Worm (Caenorhabditis elegans) whole organism, mixed stage, embryonic: ENCODE data around the gene F25F2.1.
A peak's percentile ranks its signal among the peaks of the same experiment; 100 is the strongest.

Source experiments
- M03D4.4 ChIP-seq: sonication (generic microtip); optimal IDR thresholded peaks from 2 replicates; lab custom pipeline; 2017; ENCODE audit warnings: mild to moderate bottlenecking, missing genetic modification characterization, missing compliant biosample characterization
- bed-3 ChIP-seq: fragments of 200-800 bp; sonication (Bioruptor generic); optimal IDR thresholded peaks from 3 replicates; lab custom pipeline; 2018; ENCODE audit warnings: mild to moderate bottlenecking, missing genetic modification characterization, moderate library complexity, missing compliant biosample characterization
- blmp-1 ChIP-seq: fragments of 150-350 bp; optimal IDR thresholded peaks from 2 replicates; lab custom pipeline; 2014; ENCODE audit warnings: missing biosample characterization, missing genetic modification characterization
- ceh-39 ChIP-seq: fragments of 150-350 bp; optimal IDR thresholded peaks from 2 replicates; lab custom pipeline; 2014; ENCODE audit warnings: missing biosample characterization, missing genetic modification characterization
- ceh-43 ChIP-seq: fragments of 200-800 bp; sonication (Bioruptor generic); optimal IDR thresholded peaks from 2 replicates; lab custom pipeline; 2018; ENCODE audit warnings: mild to moderate bottlenecking, missing genetic modification characterization, moderate library complexity, missing compliant biosample characterization
- ceh-83 ChIP-seq: fragments of 200-800 bp; sonication (Bioruptor generic); optimal IDR thresholded peaks from 2 replicates; lab custom pipeline; 2018; ENCODE audit warnings: mild to moderate bottlenecking, missing genetic modification characterization, missing compliant biosample characterization
- cnd-1 ChIP-seq: fragments of 200-800 bp; sonication (Bioruptor generic); optimal IDR thresholded peaks from 2 replicates; lab custom pipeline; 2018; ENCODE audit warnings: mild to moderate bottlenecking, missing genetic modification characterization, missing compliant biosample characterization
- drap-1 ChIP-seq: fragments of 200-800 bp; sonication (Bioruptor generic); optimal IDR thresholded peaks from 3 replicates; lab custom pipeline; 2018; ENCODE audit warnings: mild to moderate bottlenecking, missing genetic modification characterization, missing compliant biosample characterization
- ham-2 ChIP-seq: fragments of 200-800 bp; sonication (Bioruptor generic); optimal IDR thresholded peaks from 2 replicates; lab custom pipeline; 2018; ENCODE audit warnings: mild to moderate bottlenecking, missing genetic modification characterization, missing compliant biosample characterization
- hlh-1 ChIP-seq: fragments of 150-350 bp; optimal IDR thresholded peaks from 2 replicates; lab custom pipeline; 2014; ENCODE audit warnings: missing biosample characterization, missing genetic modification reagents, missing genetic modification characterization
- lin-13 ChIP-seq: fragments of 150-350 bp; optimal IDR thresholded peaks from 2 replicates; lab custom pipeline; 2014; ENCODE audit warnings: missing biosample characterization, missing genetic modification characterization
- lsy-2 ChIP-seq: fragments of 150-350 bp; optimal IDR thresholded peaks from 2 replicates; lab custom pipeline; 2014; ENCODE audit warnings: missing biosample characterization, missing genetic modification characterization
- mab-5 ChIP-seq: fragments of 150-350 bp; optimal IDR thresholded peaks from 2 replicates; lab custom pipeline; 2014; ENCODE audit warnings: missing biosample characterization, missing genetic modification characterization
- mep-1 ChIP-seq: fragments of 150-350 bp; optimal IDR thresholded peaks from 2 replicates; lab custom pipeline; 2017; ENCODE audit warnings: missing biosample characterization, missing genetic modification reagents, missing genetic modification characterization, inconsistent platforms
- mls-2 ChIP-seq: sonication (generic microtip); optimal IDR thresholded peaks from 2 replicates; lab custom pipeline; 2016; ENCODE audit warnings: mild to moderate bottlenecking, missing genetic modification characterization, moderate library complexity, missing compliant biosample characterization
- nhr-12 ChIP-seq: fragments of 150-350 bp; optimal IDR thresholded peaks from 2 replicates; lab custom pipeline; 2014; ENCODE audit warnings: missing biosample characterization, missing genetic modification characterization
- nhr-237 ChIP-seq: fragments of 150-350 bp; optimal IDR thresholded peaks from 2 replicates; lab custom pipeline; 2014; ENCODE audit warnings: missing biosample characterization, missing genetic modification characterization
- nhr-76 ChIP-seq: sonication (generic microtip); optimal IDR thresholded peaks from 2 replicates; lab custom pipeline; 2017; ENCODE audit warnings: missing biosample characterization, missing genetic modification characterization
- pha-4 ChIP-seq: fragments of 150-350 bp; optimal IDR thresholded peaks from 2 replicates; lab custom pipeline; 2018; ENCODE audit warnings: missing biosample characterization, missing genetic modification reagents, missing genetic modification characterization
- sem-2 ChIP-seq: fragments of 200-800 bp; sonication (Bioruptor generic); optimal IDR thresholded peaks from 2 replicates; lab custom pipeline; 2018; ENCODE audit warnings: mild to moderate bottlenecking, missing genetic modification characterization, missing compliant biosample characterization
- sptf-1 ChIP-seq: sonication (generic microtip); optimal IDR thresholded peaks from 2 replicates; lab custom pipeline; 2017; ENCODE audit warnings: mild to moderate bottlenecking, missing genetic modification characterization, moderate library complexity, missing compliant biosample characterization
- unc-120 ChIP-seq: sonication (generic microtip); optimal IDR thresholded peaks from 2 replicates; lab custom pipeline; 2017; ENCODE audit warnings: missing genetic modification characterization, missing compliant biosample characterization; ENCODE audit not compliant: poor library complexity, severe bottlenecking
- unc-39 ChIP-seq: fragments of 150-350 bp; optimal IDR thresholded peaks from 2 replicates; lab custom pipeline; 2014; ENCODE audit warnings: missing biosample characterization, missing genetic modification characterization
- zip-8 ChIP-seq: fragments of 150-350 bp; optimal IDR thresholded peaks from 2 replicates; lab custom pipeline; 2014; ENCODE audit warnings: missing biosample characterization, missing genetic modification characterization

F25F2.1 gene

DNA sequence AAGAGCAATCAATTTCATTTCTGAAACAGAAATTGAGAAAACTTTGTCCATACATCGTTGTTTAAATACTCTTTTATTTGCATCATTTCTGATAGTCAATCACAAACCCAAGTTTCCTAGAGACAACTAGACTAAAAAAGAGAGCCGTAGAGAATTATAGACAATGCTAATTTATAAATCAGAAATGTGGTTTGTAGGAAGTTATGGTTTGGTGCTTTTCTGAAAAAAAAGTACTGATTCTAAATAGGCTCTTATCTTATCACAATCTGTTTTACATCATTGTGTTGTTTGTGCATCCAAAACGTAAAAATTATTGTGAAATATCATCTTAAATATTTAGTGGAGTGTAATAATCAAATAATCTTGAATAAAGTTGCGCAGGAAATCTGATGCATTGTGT is 31.9 kb downstream of the F25F2.1 start, which contains the start of gene ugt-62:
ugt-62 (minus strand) TSS at position 20 of the 400 bp plus-strand sequence.
- TF ChIP-seq pha-4 (tag; lab: Kevin White, UChicago), result no peak

DNA sequence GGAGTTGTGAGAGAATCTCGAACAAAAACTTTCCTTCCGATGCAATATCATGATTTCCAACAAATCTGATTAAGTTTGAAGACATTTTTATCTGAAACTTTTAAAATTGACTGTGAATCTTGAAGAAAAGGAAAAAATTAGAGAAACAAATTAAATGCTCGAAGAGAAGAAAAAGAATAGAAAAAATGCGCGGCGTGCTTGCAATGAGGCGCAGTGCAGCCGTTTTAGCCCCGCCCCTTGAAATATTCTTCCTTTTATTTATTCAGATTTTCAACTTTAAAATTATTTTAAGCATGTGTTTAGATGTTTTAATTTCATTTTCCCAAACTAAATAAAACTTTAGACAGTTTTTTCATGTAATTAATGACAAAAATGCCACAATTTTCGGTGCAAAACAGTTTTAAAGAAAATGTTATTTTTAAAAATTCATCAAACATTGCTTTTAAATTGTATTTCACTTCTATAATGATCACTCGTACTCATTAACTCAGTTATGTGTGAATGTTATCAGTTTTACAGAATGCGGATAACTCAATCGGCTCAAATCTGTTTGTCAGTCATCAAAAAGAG is 33.8 kb downstream of the F25F2.1 start, which contains the start of the genes mrps-34 and cisd-3.1:
mrps-34 (minus strand) TSS at position 91 of the 570 bp plus-strand sequence.
cisd-3.1 (plus strand) TSS at position 520 of the 570 bp plus-strand sequence.
- TF ChIP-seq M03D4.4 (tag; lab: Kevin White, UChicago), result peak; percentile 57
- peak; percentile 32 for TF ChIP-seq mls-2 (tag; lab: Kevin White, UChicago)
- TF ChIP-seq sptf-1, result peak; percentile 58
- peak; percentile 12 for TF ChIP-seq cnd-1 (tag; lab: Kevin White, UChicago)
- TF ChIP-seq unc-120 (tag; lab: Kevin White, UChicago), result peak; percentile 6
- TF ChIP-seq hlh-1, result peak; percentile 18
- TF ChIP-seq ceh-83, result no peak
- TF ChIP-seq blmp-1 (tag; lab: Kevin White, UChicago), result peak; percentile 23
- TF ChIP-seq mab-5 (tag; lab: Kevin White, UChicago), result peak; percentile 16
- peak; percentile 58 for TF ChIP-seq ceh-43 (GFP tag; lab: Kevin White, UChicago)
- TF ChIP-seq sem-2 (GFP tag; lab: Kevin White, UChicago), result no peak
- TF ChIP-seq mep-1 (tag; lab: Kevin White, UChicago), result peak; percentile 26
- TF ChIP-seq lin-13 (tag; lab: Kevin White, UChicago), result no peak
- peak; percentile 47 for TF ChIP-seq lsy-2 (tag; lab: Kevin White, UChicago)

DNA sequence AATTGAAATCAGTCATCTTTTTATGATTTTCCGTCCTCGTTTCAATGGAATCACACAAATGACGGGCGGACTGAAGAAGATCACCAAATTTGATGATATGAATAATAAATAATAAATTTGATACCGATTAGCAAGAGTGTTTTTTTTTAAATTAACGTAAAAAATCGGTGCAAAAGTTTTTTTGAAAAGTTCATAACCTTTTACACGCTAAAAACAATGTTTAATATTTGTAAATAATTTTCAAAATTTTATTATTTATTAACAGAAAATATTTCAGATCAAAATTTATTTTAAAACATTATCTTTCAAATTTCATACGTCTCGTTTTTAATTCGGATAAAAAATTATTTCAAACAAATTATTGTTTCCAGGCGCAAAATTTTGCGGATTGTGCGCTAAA is 36.3 kb downstream of the F25F2.1 start, which contains the start of gene M88.3:
M88.3 (minus strand) TSS at position 101 of the 400 bp plus-strand sequence.
- TF ChIP-seq unc-39 (tag; lab: Kevin White, UChicago) (no peak), nhr-237 (tag; lab: Kevin White, UChicago) (no peak), sptf-1 (no peak), ceh-83 (no peak), lsy-2 (tag; lab: Kevin White, UChicago) (no peak)

DNA sequence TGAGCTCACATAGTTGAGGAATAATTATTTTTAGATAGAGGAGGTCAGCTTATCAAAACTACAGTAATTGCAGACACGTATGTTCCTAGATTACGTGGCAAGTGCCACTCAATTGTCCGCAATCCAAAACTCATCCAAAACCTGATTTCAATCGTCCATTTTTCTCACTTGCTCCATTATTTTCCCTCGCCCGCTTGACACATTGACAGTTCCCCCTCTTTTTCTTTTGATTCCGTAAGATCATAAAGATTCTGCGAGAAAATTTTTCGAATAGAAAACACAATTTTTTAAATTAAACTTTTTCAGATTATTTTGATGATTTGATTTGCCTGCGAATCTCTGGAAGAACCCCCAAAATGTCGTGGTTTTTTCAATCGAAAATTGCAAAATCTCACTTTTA is 40.1 kb downstream of the F25F2.1 start, which contains the start of gene M88.4:
M88.4 (plus strand) TSS at position 301 of the 400 bp plus-strand sequence.
- TF ChIP-seq pha-4 (tag; lab: Kevin White, UChicago), result no peak
- no peak for TF ChIP-seq sem-2 (GFP tag; lab: Kevin White, UChicago)
- no peak for TF ChIP-seq mep-1 (tag; lab: Kevin White, UChicago)
- TF ChIP-seq cnd-1 (tag; lab: Kevin White, UChicago), result no peak
- no peak for TF ChIP-seq nhr-76 (tag; lab: Kevin White, UChicago)
- no peak for TF ChIP-seq hlh-1
- no peak for TF ChIP-seq bed-3 (GFP tag; lab: Kevin White, UChicago)
- TF ChIP-seq lsy-2 (tag; lab: Kevin White, UChicago), result no peak
- TF ChIP-seq sptf-1, result no peak
- no peak for TF ChIP-seq zip-8
- TF ChIP-seq mls-2 (tag; lab: Kevin White, UChicago), result no peak
- TF ChIP-seq ceh-83, result no peak

DNA sequence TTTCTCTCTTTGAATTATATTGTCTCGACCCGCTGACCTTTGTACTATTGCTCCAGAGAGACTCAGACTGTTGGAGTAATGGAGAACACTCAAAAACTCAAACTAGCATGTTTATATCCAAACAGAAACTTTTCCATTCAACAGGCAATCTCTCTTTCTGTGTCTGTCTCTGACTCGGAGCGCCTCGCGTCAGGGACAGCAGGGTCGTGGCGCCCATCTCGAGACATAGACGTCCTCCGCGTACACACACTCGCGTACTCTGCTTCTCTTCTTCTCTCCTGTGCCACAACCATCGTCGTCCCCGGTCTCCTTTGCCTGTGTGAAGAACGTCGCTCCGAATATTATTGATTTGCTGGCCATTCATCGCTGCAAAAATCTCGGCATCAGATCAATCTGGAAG is 43.3 kb downstream of the F25F2.1 start:
- TF ChIP-seq lsy-2 (tag; lab: Kevin White, UChicago) (no peak), pha-4 (tag; lab: Kevin White, UChicago) (peak; percentile 33)

DNA sequence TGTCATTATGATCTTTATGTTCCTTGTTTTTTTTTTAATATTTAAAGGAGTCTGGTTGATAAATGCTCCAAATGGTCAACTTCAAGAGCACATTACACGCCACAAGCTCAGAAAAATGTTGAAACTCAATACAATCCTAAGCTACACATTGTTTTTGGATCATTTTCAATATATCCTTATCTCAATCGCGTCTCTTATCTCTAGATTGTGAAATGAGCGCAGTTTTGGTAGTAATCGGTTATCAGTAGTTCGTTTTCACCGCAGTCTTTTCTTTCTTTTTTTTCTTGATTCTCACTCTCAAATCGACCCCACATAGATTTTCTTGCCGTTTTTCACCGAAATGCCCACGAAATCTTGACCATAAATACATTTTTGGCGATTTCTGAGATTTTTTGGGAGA is 44.2 kb downstream of the F25F2.1 start:
- TF ChIP-seq pha-4 (tag; lab: Kevin White, UChicago) (no peak), sem-2 (GFP tag; lab: Kevin White, UChicago) (no peak), mep-1 (tag; lab: Kevin White, UChicago) (no peak), ceh-39 (tag; lab: Kevin White, UChicago) (no peak), ham-2 (GFP tag; lab: Kevin White, UChicago) (no peak), nhr-12 (no peak), lsy-2 (tag; lab: Kevin White, UChicago) (no peak), mab-5 (tag; lab: Kevin White, UChicago) (no peak), unc-120 (tag; lab: Kevin White, UChicago) (no peak), drap-1 (no peak)

DNA sequence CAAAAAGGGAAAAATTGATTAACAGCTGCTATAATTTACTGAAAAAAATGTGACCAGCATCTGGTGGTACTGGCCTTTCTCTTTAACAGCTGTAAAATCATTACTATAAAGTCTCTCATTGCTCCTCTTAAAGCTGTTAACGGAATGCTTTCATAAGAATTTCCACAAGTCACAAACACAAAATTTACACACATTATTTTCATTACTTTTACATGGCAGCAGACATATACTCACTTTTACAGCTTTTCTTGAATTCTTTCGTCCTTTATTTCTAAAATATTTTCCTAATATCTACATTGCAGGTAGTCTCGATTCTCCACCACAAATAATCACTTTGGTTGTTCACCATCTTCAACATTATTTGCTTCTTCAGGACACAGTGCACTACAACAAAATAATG is 44.7 kb downstream of the F25F2.1 start, which contains the start of gene imph-1:
imph-1 (plus strand) TSS at position 301 of the 400 bp plus-strand sequence.
- TF ChIP-seq nhr-237 (tag; lab: Kevin White, UChicago), result no peak
- no peak for TF ChIP-seq zip-8
- TF ChIP-seq unc-39 (tag; lab: Kevin White, UChicago), result no peak
